Worm (Caenorhabditis elegans) whole organism, mixed stage, embryonic: ENCODE measurements around the gene ceh-32.

Source experiments
- bed-3 ChIP-seq: fragments of 200-800 bp; sonication (Bioruptor generic); optimal IDR thresholded peaks from 3 replicates; lab custom pipeline; 2018; ENCODE audit warnings: mild to moderate bottlenecking, missing genetic modification characterization, moderate library complexity, missing compliant biosample characterization
- elt-1 ChIP-seq: sonication (generic microtip); optimal IDR thresholded peaks from 2 replicates; lab custom pipeline; 2017; ENCODE audit warnings: missing genetic modification characterization, mild to moderate bottlenecking, missing compliant biosample characterization, antibody characterized with exemption, moderate library complexity, borderline replicate concordance; ENCODE audit not compliant: insufficient read depth
- lin-13 ChIP-seq: fragments of 150-350 bp; optimal IDR thresholded peaks from 2 replicates; lab custom pipeline; 2014; ENCODE audit warnings: missing biosample characterization, missing genetic modification characterization
- lsy-2 ChIP-seq: fragments of 150-350 bp; optimal IDR thresholded peaks from 2 replicates; lab custom pipeline; 2014; ENCODE audit warnings: missing biosample characterization, missing genetic modification characterization
- mab-5 ChIP-seq: fragments of 150-350 bp; optimal IDR thresholded peaks from 2 replicates; lab custom pipeline; 2014; ENCODE audit warnings: missing biosample characterization, missing genetic modification characterization
- mls-2 ChIP-seq: sonication (generic microtip); optimal IDR thresholded peaks from 2 replicates; lab custom pipeline; 2016; ENCODE audit warnings: mild to moderate bottlenecking, missing genetic modification characterization, moderate library complexity, missing compliant biosample characterization
- nhr-12 ChIP-seq: fragments of 150-350 bp; optimal IDR thresholded peaks from 2 replicates; lab custom pipeline; 2014; ENCODE audit warnings: missing biosample characterization, missing genetic modification characterization
- nhr-237 ChIP-seq: fragments of 150-350 bp; optimal IDR thresholded peaks from 2 replicates; lab custom pipeline; 2014; ENCODE audit warnings: missing biosample characterization, missing genetic modification characterization
- nhr-28 ChIP-seq: fragments of 150-350 bp; optimal IDR thresholded peaks from 2 replicates; lab custom pipeline; 2014; ENCODE audit warnings: missing biosample characterization, missing genetic modification characterization
- nhr-76 ChIP-seq: sonication (generic microtip); optimal IDR thresholded peaks from 2 replicates; lab custom pipeline; 2017; ENCODE audit warnings: missing biosample characterization, missing genetic modification characterization
- pha-4 ChIP-seq: fragments of 150-350 bp; optimal IDR thresholded peaks from 2 replicates; lab custom pipeline; 2018; ENCODE audit warnings: missing biosample characterization, missing genetic modification reagents, missing genetic modification characterization
- snpc-4 ChIP-seq: fragments of 150-350 bp; optimal IDR thresholded peaks from 2 replicates; lab custom pipeline; 2014; ENCODE audit warnings: missing biosample characterization, missing genetic modification characterization
- unc-62 ChIP-seq: fragments of 150-350 bp; optimal IDR thresholded peaks from 2 replicates; lab custom pipeline; 2014; ENCODE audit warnings: missing biosample characterization, missing genetic modification reagents, missing genetic modification characterization
- ztf-11 ChIP-seq: fragments of 150-350 bp; optimal IDR thresholded peaks from 2 replicates; lab custom pipeline; 2014; ENCODE audit warnings: missing biosample characterization, missing genetic modification characterization

DNA sequence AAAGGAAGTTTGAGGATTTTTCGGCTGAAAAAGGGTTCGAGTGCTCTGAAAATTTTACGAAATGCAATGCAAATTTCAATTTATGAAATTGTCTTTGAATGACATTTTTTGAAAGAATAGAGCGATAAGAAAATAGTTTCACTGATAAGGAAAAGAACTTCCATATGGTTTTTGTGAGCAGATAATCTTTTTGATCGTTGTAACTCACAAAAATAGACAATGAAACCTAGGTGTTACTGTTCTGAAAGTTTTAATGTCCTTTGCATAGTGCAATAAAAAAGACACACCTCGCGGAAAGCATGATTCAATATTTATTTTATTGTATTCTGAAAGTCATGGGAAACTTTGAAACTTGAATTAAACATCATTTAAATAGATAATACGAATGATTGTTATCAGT lies 11.7 kb upstream of the ceh-32 start:
- TF ChIP-seq ztf-11 (tag; lab: Kevin White, UChicago) (no peak), unc-62 (no peak), nhr-12 (tag; lab: Kevin White, UChicago) (no peak), bed-3 (GFP tag; lab: Kevin White, UChicago) (no peak), elt-1 (tag; lab: Kevin White, UChicago) (no peak), pha-4 (no peak), lin-13 (tag; lab: Kevin White, UChicago) (no peak), nhr-237 (tag; lab: Kevin White, UChicago) (no peak), nhr-76 (tag; lab: Kevin White, UChicago) (no peak), lsy-2 (tag; lab: Kevin White, UChicago) (no peak), snpc-4 (tag; lab: Kevin White, UChicago) (no peak), mab-5 (tag; lab: Kevin White, UChicago) (no peak), nhr-28 (tag; lab: Kevin White, UChicago) (no peak), mls-2 (tag; lab: Kevin White, UChicago) (no peak)
